Worm (Caenorhabditis elegans) whole organism, L1 larva: ENCODE data around the gene Y69H2.17.

Source experiments
- C34B4.2 ChIP-seq: sonication (generic microtip); optimal IDR thresholded peaks from 2 replicates; lab custom pipeline; 2017; ENCODE audit warnings: mild to moderate bottlenecking, missing genetic modification characterization, missing compliant biosample characterization
- F16B12.6 ChIP-seq: fragments of 150-350 bp; optimal IDR thresholded peaks from 2 replicates; lab custom pipeline; 2014; ENCODE audit warnings: missing biosample characterization, missing genetic modification characterization
- Y116A8C.19 ChIP-seq: sonication (generic microtip); optimal IDR thresholded peaks from 2 replicates; lab custom pipeline; 2016; ENCODE audit warnings: missing compliant biosample characterization, missing genetic modification characterization, borderline replicate concordance
- aha-1 ChIP-seq: fragments of 150-350 bp; optimal IDR thresholded peaks from 2 replicates; lab custom pipeline; 2014; ENCODE audit warnings: missing biosample characterization, missing genetic modification characterization
- alr-1 ChIP-seq: fragments of 200-800 bp; sonication (Bioruptor generic); optimal IDR thresholded peaks from 2 replicates; lab custom pipeline; 2018; ENCODE audit warnings: borderline replicate concordance, mild to moderate bottlenecking, missing genetic modification characterization, missing compliant biosample characterization
- aly-2 ChIP-seq: fragments of 150-350 bp; optimal IDR thresholded peaks from 2 replicates; lab custom pipeline; 2014; ENCODE audit warnings: missing biosample characterization, missing genetic modification characterization
- ama-1 ChIP-seq: fragments of 150-350 bp; optimal IDR thresholded peaks from 2 replicates; lab custom pipeline; 2014
- blmp-1 ChIP-seq: fragments of 150-350 bp; optimal IDR thresholded peaks from 2 replicates; lab custom pipeline; 2014; ENCODE audit warnings: missing biosample characterization, missing genetic modification characterization
- ceh-63 ChIP-seq: fragments of 200-800 bp; sonication (Bioruptor generic); optimal IDR thresholded peaks from 2 replicates; lab custom pipeline; 2018; ENCODE audit warnings: mild to moderate bottlenecking, missing genetic modification characterization, missing compliant biosample characterization
- ceh-88 ChIP-seq: fragments of 200-800 bp; sonication (Bioruptor generic); IDR thresholded peaks from 2 replicates; pipeline ENCODE4 v1.3.6; 2022; ENCODE audit warnings: missing genetic modification characterization, missing compliant biosample characterization
- ceh-90 ChIP-seq: sonication (generic microtip); optimal IDR thresholded peaks from 2 replicates; lab custom pipeline; 2016; ENCODE audit warnings: missing genetic modification characterization, missing compliant biosample characterization
- ces-1 ChIP-seq: fragments of 150-350 bp; optimal IDR thresholded peaks from 2 replicates; lab custom pipeline; 2014; ENCODE audit warnings: missing biosample characterization, missing genetic modification reagents, missing genetic modification characterization
- dpl-1 ChIP-seq, 3 experiments: fragments of 150-350 bp in 2 of 3; sonication (generic microtip) in 1 of 3; optimal IDR thresholded peaks; 2 replicates each; lab custom pipeline; 2014 to 2017; ENCODE audit warnings: missing biosample characterization in 3 of 3, missing genetic modification characterization in 3 of 3, missing genetic modification reagents in 3 of 3
- dsc-1 ChIP-seq: sonication (generic microtip); optimal IDR thresholded peaks from 2 replicates; lab custom pipeline; 2016; ENCODE audit warnings: mild to moderate bottlenecking, missing genetic modification characterization, missing compliant biosample characterization
- elt-2 ChIP-seq: sonication (generic microtip); optimal IDR thresholded peaks from 2 replicates; lab custom pipeline; 2016; ENCODE audit warnings: missing genetic modification characterization, mild to moderate bottlenecking, inconsistent platforms, missing compliant biosample characterization, missing genetic modification reagents
- ets-5 ChIP-seq: fragments of 200-800 bp; sonication (Bioruptor generic); IDR thresholded peaks from 2 replicates; pipeline ENCODE4 v1.3.6; 2022; ENCODE audit warnings: missing genetic modification characterization, missing compliant biosample characterization
- fkh-8 ChIP-seq: sonication (generic microtip); optimal IDR thresholded peaks from 2 replicates; lab custom pipeline; 2016; ENCODE audit warnings: mild to moderate bottlenecking, missing genetic modification characterization, missing compliant biosample characterization
- fos-1 ChIP-seq: fragments of 150-350 bp; optimal IDR thresholded peaks from 2 replicates; lab custom pipeline; 2014; ENCODE audit warnings: missing biosample characterization, missing genetic modification characterization
- grh-1 ChIP-seq: fragments of 200-800 bp; sonication (Bioruptor generic); IDR thresholded peaks from 2 replicates; pipeline ENCODE4 v1.3.6; 2022; ENCODE audit warnings: missing genetic modification reagents, missing genetic modification characterization, missing compliant biosample characterization
- hlh-4 ChIP-seq: sonication (generic microtip); optimal IDR thresholded peaks from 2 replicates; lab custom pipeline; 2016; ENCODE audit warnings: mild to moderate bottlenecking, missing genetic modification characterization, missing compliant biosample characterization
- irx-1 ChIP-seq: sonication (generic microtip); optimal IDR thresholded peaks from 2 replicates; lab custom pipeline; 2016; ENCODE audit warnings: missing genetic modification characterization, missing compliant biosample characterization
- isw-1 ChIP-seq: fragments of 200-800 bp; sonication (Bioruptor generic); IDR thresholded peaks from 2 replicates; pipeline ENCODE4 v1.3.6; 2022; ENCODE audit warnings: missing genetic modification characterization, missing compliant biosample characterization
- jun-1 ChIP-seq: fragments of 150-350 bp; optimal IDR thresholded peaks from 2 replicates; lab custom pipeline; 2014; ENCODE audit warnings: missing biosample characterization, missing genetic modification reagents, missing genetic modification characterization
- lin-14 ChIP-seq: fragments of 200-800 bp; sonication (Bioruptor generic); optimal IDR thresholded peaks from 2 replicates; lab custom pipeline; 2018; ENCODE audit warnings: mild to moderate bottlenecking, missing genetic modification characterization, moderate library complexity, missing compliant biosample characterization
- lin-35 ChIP-seq, 2 experiments: fragments of 150-350 bp; optimal IDR thresholded peaks; 2 replicates each; lab custom pipeline; 2014; ENCODE audit warnings: missing biosample characterization in 2 of 2, missing genetic modification characterization in 2 of 2, missing genetic modification reagents in 2 of 2
- lin-39 ChIP-seq: fragments of 150-350 bp; optimal IDR thresholded peaks from 2 replicates; lab custom pipeline; 2014; ENCODE audit warnings: missing biosample characterization, missing genetic modification reagents, missing genetic modification characterization
- lir-3 ChIP-seq: sonication (generic microtip); optimal IDR thresholded peaks from 2 replicates; lab custom pipeline; 2016; ENCODE audit warnings: mild to moderate bottlenecking, missing genetic modification characterization, moderate library complexity, missing compliant biosample characterization; ENCODE audit not compliant: poor library complexity
- mdl-1 ChIP-seq, 2 experiments: fragments of 150-350 bp; optimal IDR thresholded peaks; 2 replicates each; lab custom pipeline; 2014 to 2017; ENCODE audit warnings: missing biosample characterization in 2 of 2, missing genetic modification characterization in 2 of 2, inconsistent platforms in 1 of 2
- mep-1 ChIP-seq: fragments of 150-350 bp; optimal IDR thresholded peaks from 2 replicates; lab custom pipeline; 2014; ENCODE audit warnings: missing biosample characterization, missing genetic modification characterization
- nhr-11 ChIP-seq: fragments of 150-350 bp; optimal IDR thresholded peaks from 2 replicates; lab custom pipeline; 2014; ENCODE audit warnings: missing biosample characterization, missing genetic modification characterization
- nhr-19 ChIP-seq: fragments of 200-800 bp; sonication (Bioruptor generic); conservative IDR thresholded peaks from 2 replicates; pipeline ENCODE4 v1.3.6; 2022; ENCODE audit warnings: missing genetic modification characterization, missing compliant biosample characterization
- nhr-20 ChIP-seq: sonication (generic microtip); optimal IDR thresholded peaks from 2 replicates; lab custom pipeline; 2016; ENCODE audit warnings: mild to moderate bottlenecking, missing genetic modification characterization, missing compliant biosample characterization
- nhr-237 ChIP-seq: fragments of 150-350 bp; optimal IDR thresholded peaks from 2 replicates; lab custom pipeline; 2014; ENCODE audit warnings: missing biosample characterization, missing genetic modification characterization
- nhr-76 ChIP-seq: sonication (generic microtip); optimal IDR thresholded peaks from 2 replicates; lab custom pipeline; 2017; ENCODE audit warnings: missing biosample characterization, missing genetic modification characterization
- nhr-84 ChIP-seq: sonication (generic microtip); optimal IDR thresholded peaks from 2 replicates; lab custom pipeline; 2017; ENCODE audit warnings: missing biosample characterization, missing genetic modification characterization
- nhr-85 ChIP-seq: sonication (generic microtip); peaks from one replicate; lab custom pipeline; 2016; ENCODE audit warnings: missing genetic modification characterization, inconsistent platforms, missing compliant biosample characterization
- nhr-90 ChIP-seq: sonication (generic microtip); optimal IDR thresholded peaks from 2 replicates; lab custom pipeline; 2016; ENCODE audit warnings: mild to moderate bottlenecking, missing genetic modification characterization, missing compliant biosample characterization; ENCODE audit not compliant: poor library complexity
- pax-3 ChIP-seq: fragments of 200-800 bp; sonication (Bioruptor generic); optimal IDR thresholded peaks from 2 replicates; lab custom pipeline; 2018; ENCODE audit warnings: mild to moderate bottlenecking, missing genetic modification characterization, moderate library complexity, missing compliant biosample characterization
- sox-4 ChIP-seq: sonication (generic microtip); optimal IDR thresholded peaks from 2 replicates; lab custom pipeline; 2016; ENCODE audit warnings: missing genetic modification characterization, missing compliant biosample characterization
- swsn-7 ChIP-seq: sonication (generic microtip); optimal IDR thresholded peaks from 2 replicates; lab custom pipeline; 2016; ENCODE audit warnings: missing genetic modification characterization, missing compliant biosample characterization
- tbx-2 ChIP-seq: sonication (generic microtip); optimal IDR thresholded peaks from 2 replicates; lab custom pipeline; 2016; ENCODE audit warnings: missing genetic modification characterization, missing compliant biosample characterization
- tlp-1 ChIP-seq: fragments of 150-350 bp; optimal IDR thresholded peaks from 2 replicates; lab custom pipeline; 2014; ENCODE audit warnings: missing biosample characterization, missing genetic modification characterization
- unc-130 ChIP-seq: fragments of 150-350 bp; optimal IDR thresholded peaks from 2 replicates; lab custom pipeline; 2017; ENCODE audit warnings: missing biosample characterization, missing genetic modification characterization, inconsistent platforms
- unc-62 ChIP-seq: fragments of 150-350 bp; optimal IDR thresholded peaks from 2 replicates; lab custom pipeline; 2014; ENCODE audit warnings: missing biosample characterization, missing genetic modification reagents, missing genetic modification characterization
- unc-98 ChIP-seq: fragments of 200-800 bp; sonication (Bioruptor generic); IDR thresholded peaks from 2 replicates; pipeline ENCODE4 v1.3.6; 2022; ENCODE audit warnings: missing genetic modification characterization, missing compliant biosample characterization
- vab-15 ChIP-seq: sonication (generic microtip); optimal IDR thresholded peaks from 2 replicates; lab custom pipeline; 2017; ENCODE audit warnings: missing genotype, mild to moderate bottlenecking, missing genetic modification characterization, missing compliant biosample characterization
- xbp-1 ChIP-seq: sonication (generic microtip); optimal IDR thresholded peaks from 2 replicates; lab custom pipeline; 2016; ENCODE audit warnings: missing genetic modification characterization, missing compliant biosample characterization
- ztf-11 ChIP-seq, 2 experiments: sonication (generic microtip); optimal IDR thresholded peaks; 2 replicates each; lab custom pipeline; 2016 to 2017; ENCODE audit warnings: missing genetic modification characterization in 2 of 2, missing biosample characterization in 1 of 2, missing compliant biosample characterization in 1 of 2

Gene Y69H2.17

ce11 chrV:18689681-18690080 lies 4.9 kb downstream of the Y69H2.17 start, which contains the start of the genes ubc-19 and Y69H2.7 (continued):
- TF ChIP-seq mdl-1 (tag; optimal IDR thresholded peaks at IDR 0.05; lab: Kevin White, UChicago) (no peak), unc-62 (GFP tag; lab: Kevin White, UChicago) (no peak), C34B4.2 (tag; lab: Kevin White, UChicago) (no peak), Y116A8C.19 (tag; lab: Kevin White, UChicago) (no peak), swsn-7 (tag; lab: Kevin White, UChicago) (peak; percentile 45), ama-1 (lab: Kevin White, UChicago) (no peak), unc-130 (tag; lab: Kevin White, UChicago) (no peak), ceh-88 (GFP tag; lab: Robert Waterston, UW) (no peak), sox-4 (tag; lab: Kevin White, UChicago) (no peak), fos-1 (tag; lab: Kevin White, UChicago) (no peak), nhr-237 (tag; lab: Kevin White, UChicago) (no peak), nhr-76 (tag; lab: Kevin White, UChicago) (no peak), F16B12.6 (tag; lab: Kevin White, UChicago) (peak; percentile 92), unc-98 (no peak), grh-1 (no peak), jun-1 (no peak), aly-2 (tag; lab: Kevin White, UChicago) (no peak), xbp-1 (tag; lab: Kevin White, UChicago) (peak; percentile 22), blmp-1 (tag; lab: Kevin White, UChicago) (no peak), elt-2 (no peak), fkh-8 (peak; percentile 20), nhr-20 (no peak), dsc-1 (peak; percentile 2), aha-1 (no peak), ces-1 (GFP tag; lab: Kevin White, UChicago) (no peak), irx-1 (no peak), tlp-1 (no peak), isw-1 (peak; percentile 7; the same call in 1 of the 2 replicates), ets-5 (GFP tag; lab: Robert Waterston, UW) (no peak), nhr-85 (tag; lab: Kevin White, UChicago) (no peak), lin-14 (GFP tag; lab: Kevin White, UChicago) (no peak), nhr-11 (tag; lab: Kevin White, UChicago) (no peak), lir-3 (tag; lab: Kevin White, UChicago) (no peak), dpl-1 (GFP tag; optimal IDR thresholded peaks at IDR 0.05; lab: Kevin White, UChicago) (peak; percentile 3 to 59 (median 43)), mep-1 (peak; percentile 66), vab-15 (no peak), ztf-11 (tag; optimal IDR thresholded peaks at IDR 0.05; lab: Kevin White, UChicago) (no peak), alr-1 (tag; lab: Kevin White, UChicago) (no peak), lin-35 (GFP tag; optimal IDR thresholded peaks at IDR 0.05; lab: Kevin White, UChicago) (peak in 1 of 2 experiments; percentile 46), nhr-84 (tag; lab: Kevin White, UChicago) (no peak), hlh-4 (no peak), ceh-90 (tag; lab: Kevin White, UChicago) (no peak), pax-3 (tag; lab: Kevin White, UChicago) (no peak)
- TF ChIP-seq, all 84 proteins: peak for 16

ce11 chrV:18695469-18695868 lies 10.7 kb downstream of the Y69H2.17 start:
- TF ChIP-seq Y116A8C.19 (tag; lab: Kevin White, UChicago) (no peak), nhr-19 (GFP tag; lab: Robert Waterston, UW) (no peak), fos-1 (tag; lab: Kevin White, UChicago) (no peak), tlp-1 (no peak), grh-1 (no peak), ceh-63 (no peak), nhr-90 (tag; lab: Kevin White, UChicago) (no peak), alr-1 (tag; lab: Kevin White, UChicago) (no peak), lin-39 (no peak), sox-4 (tag; lab: Kevin White, UChicago) (no peak), ces-1 (GFP tag; lab: Kevin White, UChicago) (no peak), unc-98 (no peak), tbx-2 (tag; lab: Kevin White, UChicago) (no peak)
